Worm (Caenorhabditis elegans) whole organism, L4 larva: Measurements from ENCODE around the gene C33D9.13.

Experiments
- F10B5.3 ChIP-seq: sonication (generic microtip); optimal IDR thresholded peaks from 2 replicates; lab custom pipeline; 2016; ENCODE audit warnings: mild to moderate bottlenecking, missing genetic modification characterization, missing compliant biosample characterization
- F37D6.2 ChIP-seq: sonication (generic microtip); optimal IDR thresholded peaks from 2 replicates; lab custom pipeline; 2016; ENCODE audit warnings: mild to moderate bottlenecking, missing genetic modification characterization, missing compliant biosample characterization
- F44E2.7 ChIP-seq: fragments of 200-800 bp; sonication (Bioruptor generic); IDR thresholded peaks from 2 replicates; pipeline ENCODE4 v2.1.2; 2022; ENCODE audit warnings: missing genetic modification characterization, missing compliant biosample characterization
- T20F7.1 ChIP-seq: fragments of 200-800 bp; sonication (Bioruptor generic); optimal IDR thresholded peaks from 2 replicates; lab custom pipeline; 2018; ENCODE audit warnings: mild to moderate bottlenecking, missing genetic modification characterization, missing compliant biosample characterization
- T26A8.4 ChIP-seq: fragments of 200-800 bp; sonication (Bioruptor generic); IDR thresholded peaks from 2 replicates; pipeline ENCODE4 v1.3.6; 2022; ENCODE audit warnings: missing genetic modification characterization, missing compliant biosample characterization
- Y105C5A.15 ChIP-seq: fragments of 200-800 bp; sonication (Bioruptor generic); IDR thresholded peaks from 2 replicates; pipeline ENCODE4 v1.3.6; 2022; ENCODE audit warnings: missing genetic modification characterization, missing compliant biosample characterization
- Y48G9A.11 ChIP-seq: fragments of 200-800 bp; sonication (Bioruptor generic); IDR thresholded peaks from 2 replicates; pipeline ENCODE4 v1.3.6; 2022; ENCODE audit warnings: missing genetic modification reagents, missing genetic modification characterization, missing compliant biosample characterization
- ZK337.2 ChIP-seq: fragments of 200-800 bp; sonication (Bioruptor generic); IDR thresholded peaks from 2 replicates; pipeline ENCODE4 v1.3.6; 2022; ENCODE audit warnings: missing genetic modification reagents, missing genetic modification characterization, missing compliant biosample characterization
- aly-2 ChIP-seq: sonication (generic microtip); optimal IDR thresholded peaks from 2 replicates; lab custom pipeline; 2018; ENCODE audit warnings: missing biosample characterization, missing genetic modification characterization
- ama-1 ChIP-seq: fragments of 150-350 bp; optimal IDR thresholded peaks from 2 replicates; lab custom pipeline; 2014; ENCODE audit warnings: inconsistent platforms, mixed read lengths
- attf-4 ChIP-seq: sonication (generic microtip); optimal IDR thresholded peaks from 3 replicates; lab custom pipeline; 2017; ENCODE audit warnings: missing biosample characterization, missing genetic modification characterization
- ceh-82 ChIP-seq: sonication (generic microtip); optimal IDR thresholded peaks from 2 replicates; lab custom pipeline; 2017; ENCODE audit warnings: missing biosample characterization, missing genetic modification characterization
- ces-1 ChIP-seq: fragments of 150-350 bp; sonication (generic microtip); optimal IDR thresholded peaks from 4 replicates; lab custom pipeline; 2014; ENCODE audit warnings: missing biosample characterization, missing genetic modification reagents, missing genetic modification characterization
- ctbp-1 ChIP-seq: fragments of 200-800 bp; sonication (Bioruptor generic); IDR thresholded peaks from 2 replicates; pipeline ENCODE4 v1.3.6; 2022; ENCODE audit warnings: missing genetic modification reagents, missing genetic modification characterization, missing compliant biosample characterization
- daf-12 ChIP-seq: fragments of 150-350 bp; optimal IDR thresholded peaks from 2 replicates; lab custom pipeline; 2014; ENCODE audit warnings: missing biosample characterization, missing genetic modification reagents, missing genetic modification characterization
- dmd-9 ChIP-seq: fragments of 200-800 bp; sonication (Bioruptor generic); IDR thresholded peaks from 2 replicates; pipeline ENCODE4 v1.3.6; 2022; ENCODE audit warnings: missing genetic modification reagents, missing genetic modification characterization, missing compliant biosample characterization
- dpl-1 ChIP-seq: fragments of 150-350 bp; optimal IDR thresholded peaks from 2 replicates; lab custom pipeline; 2014; ENCODE audit warnings: missing biosample characterization, missing genetic modification reagents, missing genetic modification characterization
- hif-1 ChIP-seq, 2 experiments: sonication (generic microtip); optimal IDR thresholded peaks; 2 replicates each; lab custom pipeline; 2016 to 2017; ENCODE audit warnings: missing compliant biosample characterization in 2 of 2, missing genetic modification characterization in 2 of 2, missing genetic modification reagents in 2 of 2, missing genotype in 2 of 2, mild to moderate bottlenecking in 1 of 2
- hlh-11 ChIP-seq: fragments of 200-800 bp; sonication (Bioruptor generic); optimal IDR thresholded peaks from 2 replicates; lab custom pipeline; 2018; ENCODE audit warnings: mild to moderate bottlenecking, missing genetic modification characterization, missing compliant biosample characterization
- jun-1 ChIP-seq: fragments of 150-350 bp; optimal IDR thresholded peaks from 2 replicates; lab custom pipeline; 2014; ENCODE audit warnings: missing biosample characterization, missing genetic modification reagents, missing genetic modification characterization
- lin-13 ChIP-seq: fragments of 150-350 bp; optimal IDR thresholded peaks from 2 replicates; lab custom pipeline; 2014; ENCODE audit warnings: missing biosample characterization, missing genetic modification reagents, missing genetic modification characterization
- lin-39 ChIP-seq: fragments of 150-350 bp; optimal IDR thresholded peaks from 2 replicates; lab custom pipeline; 2014; ENCODE audit warnings: missing biosample characterization, missing genetic modification reagents, missing genetic modification characterization
- lir-3 ChIP-seq: sonication (generic microtip); optimal IDR thresholded peaks from 2 replicates; lab custom pipeline; 2016; ENCODE audit warnings: mild to moderate bottlenecking, missing genetic modification characterization, missing compliant biosample characterization
- lsy-2 ChIP-seq, 2 experiments: fragments of 150-350 bp in 1 of 2; sonication (generic microtip) in 1 of 2; optimal IDR thresholded peaks; 2 replicates each; lab custom pipeline; 2014 to 2017; ENCODE audit warnings: missing biosample characterization in 2 of 2, missing genetic modification characterization in 2 of 2
- mdl-1 ChIP-seq, 2 experiments: fragments of 150-350 bp in 1 of 2; sonication (generic microtip) in 1 of 2; optimal IDR thresholded peaks; 2 replicates each; lab custom pipeline; 2014 to 2017; ENCODE audit warnings: missing biosample characterization in 2 of 2, missing genetic modification characterization in 2 of 2
- mdt-29 ChIP-seq: fragments of 200-800 bp; sonication (Bioruptor generic); IDR thresholded peaks from 2 replicates; pipeline ENCODE4 v1.3.6; 2022; ENCODE audit warnings: missing genetic modification reagents, missing genetic modification characterization, missing compliant biosample characterization
- mep-1 ChIP-seq: fragments of 150-350 bp; sonication (generic microtip); optimal IDR thresholded peaks from 3 replicates; lab custom pipeline; 2014; ENCODE audit warnings: missing biosample characterization, missing genetic modification characterization
- mxl-3 ChIP-seq: fragments of 200-800 bp; sonication (Bioruptor generic); optimal IDR thresholded peaks from 2 replicates; lab custom pipeline; 2018; ENCODE audit warnings: mild to moderate bottlenecking, missing genetic modification characterization, missing compliant biosample characterization
- nhr-10 ChIP-seq: fragments of 150-350 bp; optimal IDR thresholded peaks from 2 replicates; lab custom pipeline; 2014; ENCODE audit warnings: missing biosample characterization, missing genetic modification characterization
- nhr-11 ChIP-seq: fragments of 150-350 bp; optimal IDR thresholded peaks from 2 replicates; lab custom pipeline; 2014; ENCODE audit warnings: missing biosample characterization, missing genetic modification characterization
- nhr-237 ChIP-seq: sonication (generic microtip); optimal IDR thresholded peaks from 2 replicates; lab custom pipeline; 2017; ENCODE audit warnings: missing biosample characterization, missing genetic modification characterization
- nhr-28 ChIP-seq: fragments of 150-350 bp; optimal IDR thresholded peaks from 2 replicates; lab custom pipeline; 2014; ENCODE audit warnings: missing biosample characterization, missing genetic modification characterization
- php-3 ChIP-seq: fragments of 200-800 bp; sonication (Bioruptor generic); IDR thresholded peaks from 2 replicates; pipeline ENCODE4 v1.3.6; 2022; ENCODE audit warnings: missing genetic modification reagents, missing genetic modification characterization, missing compliant biosample characterization
- rbr-2 ChIP-seq: sonication (generic microtip); optimal IDR thresholded peaks from 2 replicates; lab custom pipeline; 2016; ENCODE audit warnings: missing genotype, missing genetic modification characterization, missing compliant biosample characterization
- spr-1 ChIP-seq: sonication (generic microtip); optimal IDR thresholded peaks from 2 replicates; lab custom pipeline; 2016; ENCODE audit warnings: mild to moderate bottlenecking, missing genetic modification characterization, missing compliant biosample characterization
- tag-97 ChIP-seq: fragments of 200-800 bp; sonication (Bioruptor generic); IDR thresholded peaks from 2 replicates; pipeline ENCODE4 v1.3.6; 2022; ENCODE audit warnings: missing genetic modification characterization, missing compliant biosample characterization
- unc-130 ChIP-seq: sonication (generic microtip); optimal IDR thresholded peaks from 2 replicates; lab custom pipeline; 2016; ENCODE audit warnings: missing genetic modification reagents, missing genetic modification characterization, missing compliant biosample characterization
- unc-39 ChIP-seq: sonication (generic microtip); optimal IDR thresholded peaks from 2 replicates; lab custom pipeline; 2017; ENCODE audit warnings: missing biosample characterization, missing genetic modification characterization
- unc-62 ChIP-seq, 3 experiments: fragments of 150-350 bp in 1 of 3; sonication (generic microtip); optimal IDR thresholded peaks in 2 of 3; peaks in 1 of 3; 1 replicate in 1 of 3; 2 replicates in 2 of 3; lab custom pipeline; 2014 to 2017; ENCODE audit warnings: missing biosample characterization in 3 of 3, missing genetic modification characterization in 3 of 3, missing genetic modification reagents in 3 of 3, missing genotype in 1 of 3
- zag-1 ChIP-seq: fragments of 150-350 bp; optimal IDR thresholded peaks from 2 replicates; lab custom pipeline; 2014; ENCODE audit warnings: missing biosample characterization, missing genetic modification characterization
- ztf-7 ChIP-seq: fragments of 150-350 bp; optimal IDR thresholded peaks from 2 replicates; lab custom pipeline; 2014; ENCODE audit warnings: missing biosample characterization, missing genetic modification characterization

The C33D9.13 gene

DNA sequence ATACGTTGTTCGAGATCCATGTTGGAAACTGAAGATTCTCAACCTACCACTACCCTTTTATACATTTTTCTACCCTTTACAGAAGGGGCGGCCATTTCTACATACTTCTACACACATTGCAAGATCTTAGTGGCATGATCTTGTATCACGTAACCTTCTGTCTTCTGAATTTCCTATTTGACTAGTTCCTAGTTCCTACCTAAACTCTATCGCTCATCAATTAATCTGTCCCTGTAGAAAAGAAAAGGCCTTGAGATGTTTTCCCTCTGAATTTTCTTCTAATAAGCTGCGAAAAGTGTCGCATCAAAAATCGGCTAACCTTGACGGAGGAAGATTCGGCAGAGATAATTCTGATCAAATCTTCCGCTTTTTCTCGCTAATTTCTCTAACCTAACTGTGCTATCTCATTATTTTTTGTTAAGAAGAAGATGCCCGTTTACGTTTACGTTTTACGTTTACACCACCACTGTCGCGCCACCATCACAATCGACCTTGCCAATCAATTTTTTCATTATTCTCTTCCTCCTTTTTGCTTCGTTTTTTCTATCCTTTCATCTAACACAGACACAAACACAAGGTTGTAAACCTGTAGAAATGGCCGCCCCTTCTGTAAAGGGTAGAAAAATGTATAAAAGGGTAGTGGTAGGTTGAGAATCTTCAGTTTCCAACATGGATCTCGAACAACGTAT lies 39.2 kb upstream of the C33D9.13 start, which contains the start of the genes col-117 and col-3:
col-117 (minus strand) TSS at position 51 of the 689 bp plus-strand sequence.
col-3 (plus strand) TSS at position 639 of the 689 bp plus-strand sequence.
- no peak for TF ChIP-seq Y48G9A.11 (GFP tag; lab: Robert Waterston, UW)
- TF ChIP-seq ztf-7 (tag; lab: Kevin White, UChicago): no peak
- TF ChIP-seq T20F7.1: no peak
- TF ChIP-seq tag-97 (GFP tag; lab: Robert Waterston, UW): no peak
- TF ChIP-seq unc-62 (GFP tag; optimal IDR thresholded peaks at IDR 0.05 in 1 of 2; lab: Kevin White, UChicago): peak in 1 of 2 experiments; percentile 2
- TF ChIP-seq unc-62 (tag; optimal IDR thresholded peaks at IDR 0.05; lab: Kevin White, UChicago): no peak
- no peak for TF ChIP-seq F10B5.3 (tag; lab: Kevin White, UChicago)
- no peak for TF ChIP-seq F37D6.2 (tag; lab: Kevin White, UChicago)
- peak; percentile 51 for TF ChIP-seq mxl-3 (GFP tag; lab: Kevin White, UChicago)
- peak in 1 of 2 experiments; percentile 30 for TF ChIP-seq mdl-1 (tag; optimal IDR thresholded peaks at IDR 0.05; lab: Kevin White, UChicago)
- TF ChIP-seq hlh-11: peak; percentile 17
- TF ChIP-seq daf-12 (tag; lab: Kevin White, UChicago): no peak
- peak; percentile 36 for TF ChIP-seq nhr-28 (tag; lab: Kevin White, UChicago)
- TF ChIP-seq rbr-2 (tag; lab: Kevin White, UChicago): no peak
- TF ChIP-seq lsy-2 (tag; optimal IDR thresholded peaks at IDR 0.05; lab: Kevin White, UChicago): peak in 1 of 2 experiments; percentile 10
- no peak for TF ChIP-seq attf-4 (tag; lab: Kevin White, UChicago)
- TF ChIP-seq ZK337.2: no peak
- TF ChIP-seq, all 104 proteins: peak for 6

DNA sequence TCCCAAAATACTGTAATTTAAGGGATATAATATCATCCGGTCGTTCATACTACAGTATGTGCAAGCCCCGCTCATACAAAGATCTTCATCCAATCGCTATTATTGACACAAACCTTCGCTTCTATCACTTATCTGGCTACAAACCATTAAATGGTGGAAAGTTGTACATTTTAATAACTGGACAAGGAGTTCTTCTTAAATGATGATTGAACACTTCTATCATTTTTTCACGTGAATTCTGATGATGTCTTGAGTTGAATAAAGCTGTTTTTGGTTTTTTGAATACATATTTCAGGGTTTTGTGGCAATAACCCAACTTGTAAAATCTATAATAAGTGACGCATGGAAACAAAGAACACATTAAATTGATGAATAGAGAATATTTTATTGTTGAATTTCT lies 37.5 kb upstream of the C33D9.13 start:
- peak; percentile 88 for TF ChIP-seq T26A8.4
- TF ChIP-seq nhr-28 (tag; lab: Kevin White, UChicago): peak; percentile 12
- TF ChIP-seq hlh-11: no peak
- no peak for TF ChIP-seq unc-39 (tag; lab: Kevin White, UChicago)
- TF ChIP-seq mdt-29: no peak
- TF ChIP-seq ama-1 (lab: Kevin White, UChicago): peak; percentile 43
- TF ChIP-seq mep-1: peak; percentile 7
- peak; percentile 40 for TF ChIP-seq nhr-237
- TF ChIP-seq nhr-10 (tag; lab: Kevin White, UChicago): peak; percentile 53
- 0 out of 2 replicates have a peak, but pooled peaks have one; percentile 31 for TF ChIP-seq Y105C5A.15 (GFP tag; lab: Robert Waterston, UW)
- no peak for TF ChIP-seq rbr-2 (tag; lab: Kevin White, UChicago)
- no peak for TF ChIP-seq T20F7.1
- no peak for TF ChIP-seq ctbp-1
- no peak for TF ChIP-seq F44E2.7 (GFP tag; lab: Robert Waterston, UW)

DNA sequence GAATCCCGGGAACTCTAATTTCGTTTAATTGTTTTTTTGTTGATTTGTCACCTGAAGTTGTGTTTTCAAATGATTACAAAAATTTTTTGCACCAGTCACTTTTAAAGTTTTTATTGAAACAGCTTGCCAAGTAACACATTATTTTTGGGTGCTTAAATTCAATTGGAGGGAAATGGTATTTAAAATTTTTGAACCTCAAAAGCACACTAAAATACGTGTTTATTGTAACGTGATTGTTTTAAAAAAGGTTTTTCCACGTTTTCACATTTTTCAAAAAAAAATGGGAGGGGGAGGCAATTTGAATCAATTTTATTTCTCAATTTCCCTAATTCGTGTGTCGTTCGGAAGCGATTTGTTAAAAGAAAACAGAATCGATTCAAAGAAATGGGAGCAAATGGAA lies 36.1 kb upstream of the C33D9.13 start, which contains the start of gene T28C6.5:
T28C6.5 (plus strand) TSS at position 301 of the 400 bp plus-strand sequence.
- no peak for TF ChIP-seq hif-1 (tag; optimal IDR thresholded peaks at IDR 0.05; lab: Kevin White, UChicago)
- TF ChIP-seq nhr-11 (tag; lab: Kevin White, UChicago): no peak
- TF ChIP-seq unc-130 (GFP tag; lab: Kevin White, UChicago): no peak
- no peak for TF ChIP-seq ceh-82
- TF ChIP-seq, all 104 proteins: peak for 0

DNA sequence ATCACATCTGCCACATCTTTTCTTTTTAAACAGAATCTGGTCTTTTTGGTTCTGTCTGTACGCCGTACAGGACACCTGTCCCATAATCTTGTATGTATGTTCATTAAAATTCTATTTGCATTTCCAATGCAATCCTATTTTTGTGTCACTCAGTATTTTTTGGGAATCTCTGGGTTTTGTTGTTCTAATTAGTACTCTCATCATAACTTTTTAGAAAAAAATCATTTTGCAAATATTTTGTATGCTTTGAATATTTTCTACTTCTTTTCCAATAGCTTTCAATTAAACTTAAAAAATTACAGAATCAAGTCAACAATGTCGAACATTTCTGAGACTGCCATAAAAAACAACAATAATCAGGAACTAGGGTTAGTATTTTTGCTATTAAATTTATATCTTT lies 35.0 kb upstream of the C33D9.13 start, which contains the start of gene T28C6.3:
T28C6.3 (plus strand) TSS at position 301 of the 400 bp plus-strand sequence.
- TF ChIP-seq tag-97 (GFP tag; lab: Robert Waterston, UW): no peak
- TF ChIP-seq aly-2: no peak
- no peak for TF ChIP-seq daf-12 (tag; lab: Kevin White, UChicago)
- TF ChIP-seq dpl-1: no peak
- TF ChIP-seq lir-3 (tag; lab: Kevin White, UChicago): no peak
- TF ChIP-seq zag-1 (tag; lab: Kevin White, UChicago): no peak
- TF ChIP-seq spr-1 (tag; lab: Kevin White, UChicago): no peak
- no peak for TF ChIP-seq nhr-11 (tag; lab: Kevin White, UChicago)
- no peak for TF ChIP-seq jun-1 (tag; lab: Kevin White, UChicago)
- no peak for TF ChIP-seq ces-1 (GFP tag; lab: Kevin White, UChicago)
- no peak for TF ChIP-seq php-3 (GFP tag; lab: Robert Waterston, UW)
- TF ChIP-seq dmd-9: no peak
- TF ChIP-seq ZK337.2: no peak
- TF ChIP-seq lin-39 (tag; lab: Kevin White, UChicago): no peak
- no peak for TF ChIP-seq Y48G9A.11 (GFP tag; lab: Robert Waterston, UW)
- TF ChIP-seq mdt-29: no peak
- no peak for TF ChIP-seq Y105C5A.15 (GFP tag; lab: Robert Waterston, UW)
- TF ChIP-seq mep-1: no peak
- no peak for TF ChIP-seq lin-13 (GFP tag; lab: Kevin White, UChicago)
